Worm (Caenorhabditis elegans): ENCODE data around the gene del-7.
A peak's percentile ranks its signal among the peaks of the same experiment; 100 is the strongest.

del-7 gene

ce11 chrIV:7774206-7774605 lies 14.0 kb downstream of the del-7 start, which contains the start of the genes hcf-1 and swd-2.2:
TSS of gene hcf-1 (minus strand) at chrIV:7774275.
TSS of gene swd-2.2 (plus strand) at chrIV:7774411.
- peak; percentile 18 for TF ChIP-seq nfya-1 (tag; optimal IDR thresholded peaks at IDR 0.05)
- TF ChIP-seq tbx-2 (tag; optimal IDR thresholded peaks at IDR 0.05): no peak

- TF ChIP-seq ceh-22 (tag; optimal IDR thresholded peaks at IDR 0.05) (no peak), elt-4 (tag; optimal IDR thresholded peaks at IDR 0.05) (no peak), pros-1 (tag; optimal IDR thresholded peaks at IDR 0.05) (no peak), hlh-6 (tag; optimal IDR thresholded peaks at IDR 0.05) (no peak), lim-6 (tag; optimal IDR thresholded peaks at IDR 0.05) (no peak), sox-4 (tag; optimal IDR thresholded peaks at IDR 0.05) (no peak), F13H6.1 (tag; optimal IDR thresholded peaks at IDR 0.05) (no peak), ceh-19 (GFP tag; optimal IDR thresholded peaks at IDR 0.05) (no peak), ztf-16 (tag; optimal IDR thresholded peaks at IDR 0.05) (no peak), C08G9.2 (tag; optimal IDR thresholded peaks at IDR 0.05) (no peak)
Observed at ce11 chrIV:7775725-7776124, 15.5 kb downstream of the del-7 start, which contains the start of gene swd-2.1. TSS of gene swd-2.1 (plus strand) at chrIV:7776025.

ce11 chrIV:7778865-7779264 lies 18.6 kb downstream of the del-7 start, which contains the start of gene rpap-3:
TSS of gene rpap-3 (minus strand) at chrIV:7778965.
- TF ChIP-seq ceh-2 (tag; optimal IDR thresholded peaks at IDR 0.05) (no peak), gmeb-2 (tag; optimal IDR thresholded peaks at IDR 0.05) (no peak), ref-2 (tag; optimal IDR thresholded peaks at IDR 0.05) (no peak), hlh-13 (GFP tag; optimal IDR thresholded peaks at IDR 0.05) (no peak), lin-11 (tag; optimal IDR thresholded peaks at IDR 0.05) (no peak), pha-2 (tag; optimal IDR thresholded peaks at IDR 0.05) (no peak), hlh-30 (tag; optimal IDR thresholded peaks at IDR 0.05; ENCODE audit: insufficient read depth) (no peak), lim-6 (tag; optimal IDR thresholded peaks at IDR 0.05) (no peak), ceh-34 (tag; optimal IDR thresholded peaks at IDR 0.05) (no peak), pag-3 (tag; optimal IDR thresholded peaks at IDR 0.05; ENCODE audit: borderline replicate concordance) (no peak), rnt-1 (tag; optimal IDR thresholded peaks at IDR 0.05) (no peak), dmd-4 (tag; optimal IDR thresholded peaks at IDR 0.05; ENCODE audit: borderline replicate concordance) (no peak)

- TF ChIP-seq hlh-6 (tag; optimal IDR thresholded peaks at IDR 0.05): no peak
- TF ChIP-seq pag-3 (tag; optimal IDR thresholded peaks at IDR 0.05; ENCODE audit: borderline replicate concordance): no peak
- TF ChIP-seq unc-86 (tag; optimal IDR thresholded peaks at IDR 0.05): no peak
- no peak for TF ChIP-seq npax-4 (tag; optimal IDR thresholded peaks at IDR 0.05)
- TF ChIP-seq dve-1 (tag; optimal IDR thresholded peaks at IDR 0.05): no peak
- no peak for TF ChIP-seq elt-4 (tag; optimal IDR thresholded peaks at IDR 0.05)
- no peak for TF ChIP-seq ceh-34 (tag; optimal IDR thresholded peaks at IDR 0.05)
- no peak for TF ChIP-seq ztf-16 (tag; optimal IDR thresholded peaks at IDR 0.05)
Observed at ce11 chrIV:7782292-7782691, 22.1 kb downstream of the del-7 start, which contains the start of gene sec-10. TSS of gene sec-10 (minus strand) at chrIV:7782499.

ce11 chrIV:7783801-7784411 lies 23.7 kb downstream of the del-7 start, which contains the start of gene tag-321:
TSS of gene tag-321 (minus strand) at chrIV:7783851.
- no peak for TF ChIP-seq fkh-6 (tag; optimal IDR thresholded peaks at IDR 0.05)
- TF ChIP-seq tbx-2 (tag; optimal IDR thresholded peaks at IDR 0.05): no peak
- no peak for TF ChIP-seq che-1 (tag; optimal IDR thresholded peaks at IDR 0.05)
- TF ChIP-seq ceh-2 (tag; optimal IDR thresholded peaks at IDR 0.05): no peak
- TF ChIP-seq K09A11.1 (tag; optimal IDR thresholded peaks at IDR 0.05; ENCODE audit: insufficient read depth): no peak
- no peak for TF ChIP-seq ceh-24 (tag; optimal IDR thresholded peaks at IDR 0.05)
- no peak for TF ChIP-seq ets-4 (tag; optimal IDR thresholded peaks at IDR 0.05)
- TF ChIP-seq F13H6.1 (tag; optimal IDR thresholded peaks at IDR 0.05): no peak
- no peak for TF ChIP-seq hlh-13 (GFP tag; optimal IDR thresholded peaks at IDR 0.05)
- TF ChIP-seq elt-2 (tag; optimal IDR thresholded peaks at IDR 0.05): no peak
- no peak for TF ChIP-seq unc-3 (GFP tag; conservative IDR thresholded peaks at IDR 0.05)
- no peak for TF ChIP-seq unc-3 (tag; optimal IDR thresholded peaks at IDR 0.05)

Data from whole organism, late embryonic.